Fruit fly (Drosophila melanogaster): ENCODE results near the gene CG9072.

The CG9072 gene

DNA sequence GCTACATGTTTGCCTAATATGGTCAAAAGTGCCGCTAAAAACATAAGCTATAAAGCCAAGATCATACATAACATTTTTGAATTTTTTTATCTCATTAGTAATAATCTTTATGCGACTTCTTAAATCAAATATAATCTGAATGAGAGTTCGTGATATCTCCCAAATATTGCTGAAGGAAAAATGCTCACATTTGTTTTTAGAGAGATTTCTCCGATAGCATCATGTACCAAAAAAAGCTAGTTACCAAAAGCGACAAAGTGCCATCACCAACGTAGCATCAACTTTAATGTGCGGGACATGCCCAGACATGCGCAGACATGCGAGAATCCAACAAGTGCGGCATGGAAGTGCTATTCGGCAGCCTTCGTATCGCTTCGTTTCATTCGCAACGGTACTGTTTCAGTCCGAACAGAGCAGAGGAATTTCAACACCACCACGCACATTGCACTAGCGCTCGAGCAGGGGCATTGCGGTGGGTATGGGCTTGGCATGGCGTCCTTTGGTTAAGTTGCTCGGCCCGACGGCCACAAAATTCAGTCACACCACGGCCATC is 6.6 kb downstream of the CG9072 start, which contains the start of gene Rab3-GEF (continued):
- TF ChIP-seq gcm (GFP tag; optimal IDR thresholded peaks at IDR 0.05) (no peak), CG2889 (GFP tag; IDR thresholded peaks at IDR 0.05) (no peak), ap (GFP tag; IDR thresholded peaks at IDR 0.05) (no peak), knrl (GFP tag; IDR thresholded peaks at IDR 0.05; ENCODE audit: partially characterized antibody) (no peak), CG13624 (GFP tag; optimal IDR thresholded peaks at IDR 0.05) (no peak), CG15479 (GFP tag; optimal IDR thresholded peaks at IDR 0.05) (peak; percentile 49), gfzf (GFP tag; optimal IDR thresholded peaks at IDR 0.05) (no peak), CG18764 (GFP tag; optimal IDR thresholded peaks at IDR 0.05) (no peak), CG5180 (GFP tag; optimal IDR thresholded peaks at IDR 0.05) (peak; percentile 26), CG4404 (GFP tag; IDR thresholded peaks at IDR 0.05) (no peak), br (optimal IDR thresholded peaks at IDR 0.05) (no peak), CG8089 (GFP tag; optimal IDR thresholded peaks at IDR 0.05) (no peak), CG15011 (GFP tag; optimal IDR thresholded peaks at IDR 0.05) (no peak), CG7357 (GFP tag; IDR thresholded peaks at IDR 0.05) (no peak), dpn (GFP tag; optimal IDR thresholded peaks at IDR 0.05) (no peak), B-H1 (GFP tag; IDR thresholded peaks at IDR 0.05) (no peak), zf30C (GFP tag; optimal IDR thresholded peaks at IDR 0.05) (no peak), eve (GFP tag; optimal IDR thresholded peaks at IDR 0.05) (no peak), Sry-β (GFP tag; optimal IDR thresholded peaks at IDR 0.05) (peak; percentile 64), shn (GFP tag; optimal IDR thresholded peaks at IDR 0.05) (no peak), CG6854 (GFP tag; optimal IDR thresholded peaks at IDR 0.05) (no peak), CG17802 (tag; optimal IDR thresholded peaks at IDR 0.05) (no peak), Stat92E (GFP tag; optimal IDR thresholded peaks at IDR 0.05) (no peak), CG8281 (tag; optimal IDR thresholded peaks at IDR 0.05) (no peak), Xrp1 (GFP tag; IDR thresholded peaks at IDR 0.05) (no peak), tll (GFP tag; optimal IDR thresholded peaks at IDR 0.05) (no peak), CG15601 (tag; optimal IDR thresholded peaks at IDR 0.05) (no peak), ttk (GFP tag; IDR thresholded peaks at IDR 0.05) (no peak), CG14860 (GFP tag; IDR thresholded peaks at IDR 0.05; ENCODE audit: partially characterized antibody) (no peak), CG13287 (GFP tag; IDR thresholded peaks at IDR 0.05; ENCODE audit: partially characterized antibody) (no peak), CG13894 (tag; optimal IDR thresholded peaks at IDR 0.05) (peak; percentile 11), CG14050 (GFP tag; IDR thresholded peaks at IDR 0.05) (no peak), Oli (tag; optimal IDR thresholded peaks at IDR 0.05) (no peak), bbx (GFP tag; IDR thresholded peaks at IDR 0.05; ENCODE audit: partially characterized antibody) (no peak), slp2 (GFP tag; optimal IDR thresholded peaks at IDR 0.05) (no peak), Aef1 (GFP tag; IDR thresholded peaks at IDR 0.05) (no peak), esg (GFP tag; conservative IDR thresholded peaks at IDR 0.05) (no peak), D (optimal IDR thresholded peaks at IDR 0.05) (no peak), D (GFP tag; optimal IDR thresholded peaks at IDR 0.05) (no peak), CG15269 (tag; optimal IDR thresholded peaks at IDR 0.05) (no peak), Ptx1 (GFP tag; IDR thresholded peaks at IDR 0.05) (no peak), CG32532 (GFP tag; IDR thresholded peaks at IDR 0.05) (0 out of 2 replicates have a peak, but pooled peaks have one; percentile 10), gcm2 (GFP tag; optimal IDR thresholded peaks at IDR 0.05) (no peak), Hr78 (GFP tag; optimal IDR thresholded peaks at IDR 0.05) (no peak), ewg (GFP tag; optimal IDR thresholded peaks at IDR 0.05) (peak; percentile 92), CG1529 (GFP tag; optimal IDR thresholded peaks at IDR 0.05) (no peak), otp (GFP tag; IDR thresholded peaks at IDR 0.05) (no peak), CG16779 (GFP tag; IDR thresholded peaks at IDR 0.05) (peak; percentile 64; the same call in 1 of the 2 replicates), CG6689 (GFP tag; IDR thresholded peaks at IDR 0.05) (no peak), scrt (GFP tag; optimal IDR thresholded peaks at IDR 0.05) (peak; percentile 98), CG11560 (tag; IDR thresholded peaks at IDR 0.05) (no peak)

Measured in whole organism, embryonic.